Worm (Caenorhabditis elegans) whole organism, early embryonic: ENCODE measurements around the gene spp-21.

Source experiments
- ama-1 ChIP-seq: fragments of 150-350 bp; optimal IDR thresholded peaks from 2 replicates; lab custom pipeline; 2014
- ceh-13 ChIP-seq: fragments of 200-800 bp; sonication (Bioruptor generic); optimal IDR thresholded peaks from 2 replicates; lab custom pipeline; 2018; ENCODE audit warnings: mild to moderate bottlenecking, missing genetic modification characterization, missing compliant biosample characterization
- flt-1 ChIP-seq: fragments of 200-800 bp; sonication (Bioruptor generic); IDR thresholded peaks from 2 replicates; pipeline ENCODE4 v1.3.6; 2022; ENCODE audit warnings: missing genetic modification characterization, missing compliant biosample characterization
- hmbx-1 ChIP-seq: sonication (generic microtip); optimal IDR thresholded peaks from 2 replicates; lab custom pipeline; 2016; ENCODE audit warnings: mild to moderate bottlenecking, missing genetic modification characterization, missing compliant biosample characterization

- no peak for TF ChIP-seq ama-1 (lab: Kevin White, UChicago)
- TF ChIP-seq hmbx-1 (tag; lab: Kevin White, UChicago): no peak
- no peak for TF ChIP-seq ceh-13 (GFP tag; lab: Kevin White, UChicago)
- TF ChIP-seq flt-1: no peak
Observed at ce11 chrX:11466444-11467319, 23.2 kb upstream of the spp-21 start.
